Worm (Caenorhabditis elegans): ENCODE results near the gene arp-1.

ce11 chrII:15145594-15145993 lies 25.5 kb downstream of the arp-1 start, which contains the start of gene Y53F4B.27:
- TF ChIP-seq unc-39 (tag; optimal IDR thresholded peaks at IDR 0.05) (no peak), pqm-1 (tag; optimal IDR thresholded peaks at IDR 0.05) (no peak), daf-8 (GFP tag; IDR thresholded peaks at IDR 0.05) (no peak), gei-8 (GFP tag; optimal IDR thresholded peaks at IDR 0.05) (no peak), ceh-82 (tag; optimal IDR thresholded peaks at IDR 0.05) (no peak), spr-1 (tag; optimal IDR thresholded peaks at IDR 0.05) (no peak), skn-1 (tag; optimal IDR thresholded peaks at IDR 0.05) (no peak), ces-1 (GFP tag; optimal IDR thresholded peaks at IDR 0.05) (no peak), ama-1 (optimal IDR thresholded peaks at IDR 0.05) (no peak), cey-2 (tag; optimal IDR thresholded peaks at IDR 0.05; ENCODE audit: borderline replicate concordance, insufficient read depth) (no peak), nhr-237 (tag; optimal IDR thresholded peaks at IDR 0.05) (no peak)

Measured in whole organism, L4 larva.